Fruit fly (Drosophila melanogaster) whole organism, embryonic: Measurements from ENCODE around the gene CNMa.
A peak's percentile ranks its signal among the peaks of the same experiment; 100 is the strongest.

Experiments
- Aef1 ChIP-seq: fragments of 200-800 bp; sonication (Bioruptor generic); IDR thresholded peaks from 3 replicates; pipeline ENCODE4 v1.3.6; 2022; ENCODE audit warnings: missing biosample characterization, missing genetic modification characterization
- Atf3 ChIP-seq: fragments of 200-800 bp; sonication (Bioruptor generic); optimal IDR thresholded peaks from 3 replicates; lab custom pipeline; 2016; ENCODE audit warnings: missing biosample characterization, missing genetic modification characterization
- B-H1 ChIP-seq: fragments of 200-800 bp; sonication (Bioruptor generic); IDR thresholded peaks from 3 replicates; pipeline ENCODE4 v1.3.6; 2022; ENCODE audit warnings: missing biosample characterization, missing genetic modification characterization
- BEAF-32 ChIP-seq: fragments of 200-800 bp; sonication (Bioruptor generic); optimal IDR thresholded peaks from 3 replicates; lab custom pipeline; 2017; ENCODE audit warnings: missing biosample characterization, missing genetic modification characterization, mild to moderate bottlenecking, moderate library complexity, missing genetic modification reagents
- CG10431 ChIP-seq: fragments of 200-800 bp; sonication (Bioruptor generic); optimal IDR thresholded peaks from 3 replicates; lab custom pipeline; 2018; ENCODE audit warnings: missing biosample characterization, mild to moderate bottlenecking, missing genetic modification characterization
- CG11398 ChIP-seq: fragments of 200-800 bp; sonication (Bioruptor generic); optimal IDR thresholded peaks from 2 replicates; lab custom pipeline; 2016; ENCODE audit warnings: missing biosample characterization, missing genetic modification characterization
- CG12236 ChIP-seq: fragments of 200-800 bp; sonication (Bioruptor generic); optimal IDR thresholded peaks from 2 replicates; lab custom pipeline; 2016; ENCODE audit warnings: missing biosample characterization, missing genetic modification characterization
- CG12391 ChIP-seq: fragments of 200-800 bp; sonication (Bioruptor generic); optimal IDR thresholded peaks from 3 replicates; lab custom pipeline; 2018; ENCODE audit warnings: missing biosample characterization, mild to moderate bottlenecking, missing genetic modification characterization, moderate library complexity
- CG12659 ChIP-seq: fragments of 200-800 bp; sonication (Bioruptor generic); optimal IDR thresholded peaks from 3 replicates; lab custom pipeline; 2017; ENCODE audit warnings: mild to moderate bottlenecking, missing biosample characterization, missing genetic modification reagents, missing genetic modification characterization
- CG12942 ChIP-seq: fragments of 200-800 bp; sonication (Bioruptor generic); optimal IDR thresholded peaks from 3 replicates; lab custom pipeline; 2016; ENCODE audit warnings: missing biosample characterization, missing genetic modification characterization
- CG13287 ChIP-seq: fragments of 200-800 bp; sonication (Bioruptor generic); IDR thresholded peaks from 2 replicates; pipeline ENCODE4 v1.3.6; 2022; ENCODE audit warnings: missing biosample characterization, missing genetic modification characterization; ENCODE audit not compliant: partially characterized antibody
- CG16813 ChIP-seq: fragments of 200-800 bp; sonication (Bioruptor generic); IDR thresholded peaks from 3 replicates; pipeline ENCODE4 v1.3.6; 2022; ENCODE audit warnings: missing biosample characterization, missing genetic modification characterization; ENCODE audit not compliant: partially characterized antibody
- CG2199 ChIP-seq: fragments of 200-800 bp; sonication (Bioruptor generic); IDR thresholded peaks from 3 replicates; pipeline ENCODE4 v1.3.6; 2022; ENCODE audit warnings: missing biosample characterization, missing genetic modification characterization
- CG3281 ChIP-seq: fragments of 200-800 bp; sonication (Bioruptor generic); optimal IDR thresholded peaks from 3 replicates; lab custom pipeline; 2017; ENCODE audit warnings: missing biosample characterization, mild to moderate bottlenecking, missing genetic modification characterization
- CG4707 ChIP-seq: fragments of 200-800 bp; sonication (Bioruptor generic); optimal IDR thresholded peaks from 2 replicates; lab custom pipeline; 2018; ENCODE audit warnings: missing biosample characterization, mild to moderate bottlenecking, missing genetic modification characterization, moderate library complexity
- CG6813 ChIP-seq: fragments of 200-800 bp; sonication (Bioruptor generic); optimal IDR thresholded peaks from 2 replicates; lab custom pipeline; 2017; ENCODE audit warnings: missing biosample characterization, missing genetic modification characterization, mild to moderate bottlenecking, moderate library complexity, missing genetic modification reagents
- CG7372 ChIP-seq: fragments of 200-800 bp; sonication (Bioruptor generic); IDR thresholded peaks from 2 replicates; pipeline ENCODE4 v1.3.6; 2022; ENCODE audit warnings: missing biosample characterization, missing genetic modification characterization
- CG7987 ChIP-seq: fragments of 200-800 bp; sonication (Bioruptor generic); optimal IDR thresholded peaks from 2 replicates; lab custom pipeline; 2018; ENCODE audit warnings: missing biosample characterization, mild to moderate bottlenecking, missing genetic modification characterization, moderate library complexity
- CG9609 ChIP-seq: fragments of 200-800 bp; sonication (Bioruptor generic); optimal IDR thresholded peaks from 3 replicates; lab custom pipeline; 2016; ENCODE audit warnings: missing biosample characterization, missing genetic modification characterization
- CoRest ChIP-seq: fragments of 200-800 bp; sonication (Bioruptor generic); optimal IDR thresholded peaks from 3 replicates; lab custom pipeline; 2018; ENCODE audit warnings: missing biosample characterization, mild to moderate bottlenecking, missing genetic modification characterization, moderate library complexity
- D ChIP-seq, 2 experiments: fragments of 200-800 bp in 1 of 2; fragments of >200 bp in 1 of 2; sonication (Bioruptor generic) in 1 of 2; optimal IDR thresholded peaks; 2 replicates in 1 of 2; 3 replicates in 1 of 2; lab custom pipeline; 2017; ENCODE audit warnings: mild to moderate bottlenecking in 1 of 2, missing biosample characterization in 1 of 2, missing genetic modification characterization in 1 of 2, missing genetic modification reagents in 1 of 2
- Deaf1 ChIP-seq: fragments of 200-800 bp; optimal IDR thresholded peaks from 3 replicates; lab custom pipeline; 2019; ENCODE audit warnings: missing biosample characterization, mild to moderate bottlenecking, missing genetic modification characterization, moderate library complexity
- Dfd ChIP-seq, 2 experiments: fragments of >200 bp; optimal IDR thresholded peaks; 2 replicates each; lab custom pipeline; 2017; ENCODE audit warnings: missing biosample characterization in 2 of 2, missing genetic modification characterization in 2 of 2
- ERR ChIP-seq: fragments of 200-800 bp; sonication (Bioruptor generic); optimal IDR thresholded peaks from 2 replicates; lab custom pipeline; 2016; ENCODE audit warnings: missing biosample characterization, missing genetic modification characterization
- GATAe ChIP-seq: fragments of 200-800 bp; sonication (Bioruptor generic); conservative IDR thresholded peaks from 2 replicates; pipeline ENCODE4 v1.3.6; 2022; ENCODE audit warnings: missing biosample characterization, missing genetic modification characterization
- NfI ChIP-seq: fragments of 200-800 bp; sonication (Bioruptor generic); optimal IDR thresholded peaks from 3 replicates; lab custom pipeline; 2018; ENCODE audit warnings: missing biosample characterization, mild to moderate bottlenecking, missing genetic modification characterization, moderate library complexity
- Optix ChIP-seq: fragments of 200-800 bp; sonication (Bioruptor generic); IDR thresholded peaks from 3 replicates; pipeline ENCODE4 v1.3.6; 2022; ENCODE audit warnings: missing biosample characterization, missing genetic modification characterization
- Xbp1 ChIP-seq: fragments of 200-800 bp; sonication (Bioruptor generic); optimal IDR thresholded peaks from 3 replicates; lab custom pipeline; 2016; ENCODE audit warnings: missing biosample characterization, mild to moderate bottlenecking, missing genetic modification characterization
- amos ChIP-seq: fragments of 200-800 bp; sonication (Bioruptor generic); IDR thresholded peaks from 2 replicates; pipeline ENCODE4 v1.3.6; 2022; ENCODE audit warnings: missing biosample characterization, missing genetic modification characterization; ENCODE audit not compliant: partially characterized antibody
- ap ChIP-seq: fragments of 200-800 bp; sonication (Bioruptor generic); IDR thresholded peaks from 2 replicates; pipeline ENCODE4 v1.3.6; 2022; ENCODE audit warnings: missing biosample characterization, missing genetic modification characterization
- ara ChIP-seq: fragments of 200-800 bp; sonication (Bioruptor generic); IDR thresholded peaks from 2 replicates; pipeline ENCODE4 v1.3.6; 2022; ENCODE audit warnings: missing biosample characterization, missing genetic modification characterization
- ase ChIP-seq: fragments of 200-800 bp; sonication (Bioruptor generic); IDR thresholded peaks from 3 replicates; pipeline ENCODE4 v1.3.6; 2022; ENCODE audit warnings: missing biosample characterization, missing genetic modification characterization
- ato ChIP-seq: fragments of 200-800 bp; sonication (Bioruptor generic); IDR thresholded peaks from 2 replicates; pipeline ENCODE4 v1.3.6; 2022; ENCODE audit warnings: missing biosample characterization, missing genetic modification characterization; ENCODE audit not compliant: partially characterized antibody
- danr ChIP-seq: fragments of 200-800 bp; sonication (Bioruptor generic); IDR thresholded peaks from 2 replicates; pipeline ENCODE4 v1.3.6; 2022; ENCODE audit warnings: missing biosample characterization, missing genetic modification characterization
- dysf ChIP-seq: fragments of 200-800 bp; sonication (Bioruptor generic); IDR thresholded peaks from 3 replicates; pipeline ENCODE4 v1.3.6; 2022; ENCODE audit warnings: missing biosample characterization, missing genetic modification characterization
- gem ChIP-seq: fragments of 200-800 bp; sonication (Bioruptor generic); optimal IDR thresholded peaks from 2 replicates; lab custom pipeline; 2019; ENCODE audit warnings: missing biosample characterization, mild to moderate bottlenecking, missing genetic modification characterization, moderate library complexity
- gro ChIP-seq: fragments of 200-800 bp; sonication (Bioruptor generic); optimal IDR thresholded peaks from 2 replicates; lab custom pipeline; 2016; ENCODE audit warnings: missing biosample characterization, missing genetic modification characterization
- her ChIP-seq: fragments of 200-800 bp; sonication (Bioruptor generic); optimal IDR thresholded peaks from 2 replicates; lab custom pipeline; 2016; ENCODE audit warnings: missing biosample characterization, missing genetic modification characterization
- lola ChIP-seq, 3 experiments: fragments of >200 bp in 2 of 3; fragments of 200-800 bp in 1 of 3; sonication (Bioruptor generic) in 1 of 3; optimal IDR thresholded peaks; 2 replicates each; lab custom pipeline; 2017 to 2019; ENCODE audit warnings: missing biosample characterization in 3 of 3, missing genetic modification characterization in 3 of 3, mild to moderate bottlenecking in 1 of 3, moderate library complexity in 1 of 3
- mirr ChIP-seq: fragments of 200-800 bp; sonication (Bioruptor generic); optimal IDR thresholded peaks from 3 replicates; lab custom pipeline; 2018; ENCODE audit warnings: missing biosample characterization, mild to moderate bottlenecking, missing genetic modification characterization
- nau ChIP-seq: fragments of 200-800 bp; sonication (Bioruptor generic); optimal IDR thresholded peaks from 3 replicates; lab custom pipeline; 2017; ENCODE audit warnings: missing biosample characterization, mild to moderate bottlenecking, missing genetic modification characterization, missing genetic modification reagents
- nom ChIP-seq: fragments of 200-800 bp; sonication (Bioruptor generic); optimal IDR thresholded peaks from 2 replicates; lab custom pipeline; 2017; ENCODE audit warnings: missing biosample characterization, missing genetic modification characterization, mild to moderate bottlenecking, moderate library complexity, missing genetic modification reagents
- sd ChIP-seq: fragments of 200-800 bp; sonication (Bioruptor generic); optimal IDR thresholded peaks from 3 replicates; lab custom pipeline; 2018; ENCODE audit warnings: missing biosample characterization, mild to moderate bottlenecking, missing genetic modification characterization, moderate library complexity
- sr ChIP-seq: fragments of 200-800 bp; sonication (Bioruptor generic); IDR thresholded peaks from 3 replicates; pipeline ENCODE4 v1.3.6; 2022; ENCODE audit warnings: missing biosample characterization, missing genetic modification characterization
- toy ChIP-seq: fragments of 200-800 bp; sonication (Bioruptor generic); IDR thresholded peaks from 2 replicates; pipeline ENCODE4 v1.3.6; 2022; ENCODE audit warnings: missing biosample characterization, missing genetic modification characterization
- unpg ChIP-seq: fragments of 200-800 bp; sonication (Bioruptor generic); optimal IDR thresholded peaks from 3 replicates; lab custom pipeline; 2018; ENCODE audit warnings: missing biosample characterization, mild to moderate bottlenecking, missing genetic modification characterization, moderate library complexity
- vvl ChIP-seq: fragments of 200-800 bp; sonication (Bioruptor generic); IDR thresholded peaks from 2 replicates; pipeline ENCODE4 v1.3.6; 2022; ENCODE audit warnings: missing biosample characterization, missing genetic modification characterization
- wek ChIP-seq: fragments of 200-800 bp; sonication (Bioruptor generic); optimal IDR thresholded peaks from 3 replicates; lab custom pipeline; 2018; ENCODE audit warnings: missing biosample characterization, mild to moderate bottlenecking, missing genetic modification characterization, moderate library complexity
- z ChIP-seq: fragments of 200-800 bp; sonication (Bioruptor generic); IDR thresholded peaks from 3 replicates; pipeline ENCODE4 v1.3.6; 2022; ENCODE audit warnings: missing biosample characterization, missing genetic modification characterization
- zen2 ChIP-seq: fragments of 200-800 bp; sonication (Bioruptor generic); IDR thresholded peaks from 3 replicates; pipeline ENCODE4 v1.3.6; 2022; ENCODE audit warnings: missing biosample characterization, missing genetic modification characterization; ENCODE audit not compliant: partially characterized antibody

CNMa gene

dm6 chr3L:1859563-1859962 lies 4.2 kb upstream of the CNMa start (continued):
- TF ChIP-seq Atf3 (GFP tag; lab: Kevin White, UChicago) (no peak), vvl (GFP tag; lab: Robert Waterston, UW) (peak; percentile 17; the same call in 1 of the 2 replicates), CG2199 (GFP tag; lab: Robert Waterston, UW) (no peak), ato (no peak), Optix (GFP tag; lab: Robert Waterston, UW) (no peak), ase (GFP tag; lab: Robert Waterston, UW) (no peak), CoRest (no peak), CG10431 (GFP tag; lab: Kevin White, UChicago) (no peak), amos (no peak), unpg (GFP tag; lab: Kevin White, UChicago) (no peak), B-H1 (GFP tag; lab: Robert Waterston, UW) (no peak), CG7987 (GFP tag; lab: Kevin White, UChicago) (peak; percentile 45), CG4707 (GFP tag; lab: Kevin White, UChicago) (no peak), danr (no peak), CG12659 (GFP tag; lab: Kevin White, UChicago) (no peak), ERR (GFP tag; lab: Kevin White, UChicago) (no peak), Dfd (GFP tag; optimal IDR thresholded peaks at IDR 0.05; lab: Kevin White, UChicago) (no peak), ara (GFP tag; lab: Robert Waterston, UW) (no peak), sd (peak; percentile 42), Deaf1 (tag; lab: Kevin White, UChicago) (no peak), CG13287 (GFP tag; lab: Robert Waterston, UW) (no peak), nau (peak; percentile 60), dysf (GFP tag; lab: Robert Waterston, UW) (no peak), BEAF-32 (GFP tag; lab: Kevin White, UChicago) (no peak), gro (GFP tag; lab: Kevin White, UChicago) (no peak), Aef1 (GFP tag; lab: Robert Waterston, UW) (no peak), wek (no peak), toy (GFP tag; lab: Robert Waterston, UW) (no peak), zen2 (no peak), sr (0 out of 3 replicates have a peak, but pooled peaks have one; percentile 35), Xbp1 (GFP tag; lab: Kevin White, UChicago) (no peak), CG3281 (GFP tag; lab: Kevin White, UChicago) (peak; percentile 56), CG12942 (GFP tag; lab: Kevin White, UChicago) (no peak), her (GFP tag; lab: Kevin White, UChicago) (no peak), CG16813 (GFP tag; lab: Robert Waterston, UW) (no peak), NfI (GFP tag; lab: Kevin White, UChicago) (no peak), mirr (GFP tag; lab: Kevin White, UChicago) (no peak), CG9609 (no peak), D (optimal IDR thresholded peaks at IDR 0.05; lab: Kevin White, UChicago) (no peak), D (GFP tag; optimal IDR thresholded peaks at IDR 0.05; lab: Kevin White, UChicago) (no peak), CG12236 (GFP tag; lab: Kevin White, UChicago) (no peak), lola (GFP tag; optimal IDR thresholded peaks at IDR 0.05; lab: Kevin White, UChicago) (no peak), ap (no peak), CG12391 (tag; lab: Kevin White, UChicago) (no peak), CG7372 (GFP tag; lab: Robert Waterston, UW) (no peak), nom (peak; percentile 59), CG11398 (GFP tag; lab: Kevin White, UChicago) (no peak), z (GFP tag; lab: Robert Waterston, UW) (0 out of 3 replicates have a peak, but pooled peaks have one; percentile 16), GATAe (GFP tag; lab: Robert Waterston, UW) (no peak), CG6813 (no peak), gem (no peak)
